Worm (Caenorhabditis elegans) whole organism, L4 larva: Measurements from ENCODE around the gene C46C2.7.
A peak's percentile ranks its signal among the peaks of the same experiment; 100 is the strongest.

Experiments used
- F49E8.2 ChIP-seq: sonication (generic microtip); optimal IDR thresholded peaks from 2 replicates; lab custom pipeline; 2016; ENCODE audit warnings: missing compliant biosample characterization, mild to moderate bottlenecking, missing genetic modification characterization, borderline replicate concordance
- R02D3.7 ChIP-seq: fragments of 150-350 bp; sonication (generic microtip); optimal IDR thresholded peaks from 3 replicates; lab custom pipeline; 2014; ENCODE audit warnings: missing biosample characterization, missing genetic modification characterization
- T20F7.1 ChIP-seq: fragments of 200-800 bp; sonication (Bioruptor generic); optimal IDR thresholded peaks from 2 replicates; lab custom pipeline; 2018; ENCODE audit warnings: mild to moderate bottlenecking, missing genetic modification characterization, missing compliant biosample characterization
- aha-1 ChIP-seq: fragments of 150-350 bp; peaks from one replicate; lab custom pipeline; 2014; ENCODE audit warnings: missing biosample characterization, missing genetic modification characterization
- arid-1 ChIP-seq: fragments of 200-800 bp; sonication (Bioruptor generic); conservative IDR thresholded peaks from 2 replicates; pipeline ENCODE4 v1.3.6; 2022; ENCODE audit warnings: missing genetic modification reagents, missing genetic modification characterization, missing compliant biosample characterization
- dpl-1 ChIP-seq: fragments of 150-350 bp; optimal IDR thresholded peaks from 2 replicates; lab custom pipeline; 2014; ENCODE audit warnings: missing biosample characterization, missing genetic modification reagents, missing genetic modification characterization
- lir-3 ChIP-seq: sonication (generic microtip); optimal IDR thresholded peaks from 2 replicates; lab custom pipeline; 2016; ENCODE audit warnings: mild to moderate bottlenecking, missing genetic modification characterization, missing compliant biosample characterization
- snpc-4 ChIP-seq: fragments of 150-350 bp; optimal IDR thresholded peaks from 2 replicates; lab custom pipeline; 2014; ENCODE audit warnings: missing biosample characterization, missing genetic modification characterization
- unc-130 ChIP-seq: sonication (generic microtip); optimal IDR thresholded peaks from 2 replicates; lab custom pipeline; 2016; ENCODE audit warnings: missing genetic modification reagents, missing genetic modification characterization, missing compliant biosample characterization
- unc-39 ChIP-seq: sonication (generic microtip); optimal IDR thresholded peaks from 2 replicates; lab custom pipeline; 2017; ENCODE audit warnings: missing biosample characterization, missing genetic modification characterization
- zfp-3 ChIP-seq: fragments of 200-800 bp; sonication (Bioruptor generic); conservative IDR thresholded peaks from 2 replicates; pipeline ENCODE4 v1.3.6; 2022; ENCODE audit warnings: missing genetic modification reagents, missing genetic modification characterization, missing compliant biosample characterization

ce11 chrIV:9243670-9244069 lies 49.0 kb downstream of the C46C2.7 start, which contains the start of gene rab-28:
- TF ChIP-seq snpc-4 (tag; lab: Kevin White, UChicago): no peak
- no peak for TF ChIP-seq F49E8.2 (tag; lab: Kevin White, UChicago)
- TF ChIP-seq zfp-3 (GFP tag; lab: Robert Waterston, UW): no peak
- no peak for TF ChIP-seq R02D3.7 (tag; lab: Kevin White, UChicago)
- TF ChIP-seq unc-130 (GFP tag; lab: Kevin White, UChicago): no peak
- TF ChIP-seq arid-1 (GFP tag; lab: Robert Waterston, UW): no peak
- TF ChIP-seq T20F7.1 (GFP tag; lab: Kevin White, UChicago): no peak
- TF ChIP-seq dpl-1 (GFP tag; lab: Kevin White, UChicago): no peak
- no peak for TF ChIP-seq unc-39
- peak; percentile 97 for TF ChIP-seq aha-1 (tag; lab: Kevin White, UChicago)
- no peak for TF ChIP-seq lir-3 (tag; lab: Kevin White, UChicago)
